Fruit fly (Drosophila melanogaster) whole organism, embryonic: ENCODE measurements around the gene CG13063.
A peak's percentile ranks its signal among the peaks of the same experiment; 100 is the strongest.

Experiments
- Abd-B ChIP-seq: fragments of 200-800 bp; sonication (Bioruptor generic); optimal IDR thresholded peaks from 2 replicates; lab custom pipeline; 2018; ENCODE audit warnings: missing biosample characterization, mild to moderate bottlenecking, missing genetic modification characterization, moderate library complexity
- CG10321 ChIP-seq: fragments of 200-800 bp; sonication (Bioruptor generic); IDR thresholded peaks from 2 replicates; pipeline ENCODE4 v1.3.6; 2022; ENCODE audit warnings: missing biosample characterization, missing genetic modification characterization
- CG12155 ChIP-seq: fragments of 200-800 bp; sonication (Bioruptor generic); optimal IDR thresholded peaks from 3 replicates; lab custom pipeline; 2016; ENCODE audit warnings: missing biosample characterization, missing genetic modification characterization
- CG1233 ChIP-seq: fragments of 200-800 bp; sonication (Bioruptor generic); optimal IDR thresholded peaks from 4 replicates; lab custom pipeline; 2018; ENCODE audit warnings: missing biosample characterization, mild to moderate bottlenecking, missing genetic modification characterization
- CG12659 ChIP-seq: fragments of 200-800 bp; sonication (Bioruptor generic); optimal IDR thresholded peaks from 3 replicates; lab custom pipeline; 2017; ENCODE audit warnings: mild to moderate bottlenecking, missing biosample characterization, missing genetic modification reagents, missing genetic modification characterization
- CG13296 ChIP-seq: fragments of 200-800 bp; sonication (Bioruptor generic); optimal IDR thresholded peaks from 3 replicates; lab custom pipeline; 2018; ENCODE audit warnings: missing biosample characterization, mild to moderate bottlenecking, missing genetic modification characterization
- CG14441 ChIP-seq: fragments of 200-800 bp; sonication (Bioruptor generic); IDR thresholded peaks from 2 replicates; pipeline ENCODE4 v1.3.6; 2022; ENCODE audit warnings: missing biosample characterization, missing genetic modification characterization
- CG1602 ChIP-seq: fragments of 200-800 bp; sonication (Bioruptor generic); optimal IDR thresholded peaks from 3 replicates; lab custom pipeline; 2016; ENCODE audit warnings: missing biosample characterization, missing genetic modification characterization
- CG16813 ChIP-seq: fragments of 200-800 bp; sonication (Bioruptor generic); IDR thresholded peaks from 3 replicates; pipeline ENCODE4 v1.3.6; 2022; ENCODE audit warnings: missing biosample characterization, missing genetic modification characterization; ENCODE audit not compliant: partially characterized antibody
- CG18011 ChIP-seq: fragments of 200-800 bp; sonication (Bioruptor generic); optimal IDR thresholded peaks from 2 replicates; lab custom pipeline; 2017; ENCODE audit warnings: missing biosample characterization, missing genetic modification characterization, mild to moderate bottlenecking, moderate library complexity, missing genotype
- CG1832 ChIP-seq: fragments of 200-800 bp; sonication (Bioruptor generic); optimal IDR thresholded peaks from 2 replicates; lab custom pipeline; 2017; ENCODE audit warnings: missing biosample characterization, mild to moderate bottlenecking, missing genetic modification characterization, inconsistent platforms
- CG3163 ChIP-seq: fragments of 200-800 bp; sonication (Bioruptor generic); optimal IDR thresholded peaks from 3 replicates; lab custom pipeline; 2016; ENCODE audit warnings: missing biosample characterization, missing genetic modification characterization
- CG43689 ChIP-seq: fragments of 200-800 bp; sonication (Bioruptor generic); IDR thresholded peaks from 2 replicates; pipeline ENCODE4 v1.3.6; 2022; ENCODE audit warnings: missing biosample characterization, missing genetic modification characterization
- CG4730 ChIP-seq: fragments of 200-800 bp; sonication (Bioruptor generic); IDR thresholded peaks from 2 replicates; pipeline ENCODE4 v1.3.6; 2022; ENCODE audit warnings: missing biosample characterization, missing genetic modification characterization
- CG6654 ChIP-seq: fragments of 200-800 bp; sonication (Bioruptor generic); optimal IDR thresholded peaks from 2 replicates; lab custom pipeline; 2017; ENCODE audit warnings: missing biosample characterization, mild to moderate bottlenecking, missing genetic modification characterization
- CG6765 ChIP-seq: fragments of 200-800 bp; sonication (Bioruptor generic); optimal IDR thresholded peaks from 3 replicates; lab custom pipeline; 2017; ENCODE audit warnings: missing biosample characterization, mild to moderate bottlenecking, missing genetic modification characterization
- CG9932 ChIP-seq: fragments of 200-800 bp; sonication (Bioruptor generic); IDR thresholded peaks from 2 replicates; pipeline ENCODE4 v1.3.6; 2022; ENCODE audit warnings: missing biosample characterization, missing genetic modification characterization
- CoRest ChIP-seq: fragments of 200-800 bp; sonication (Bioruptor generic); optimal IDR thresholded peaks from 3 replicates; lab custom pipeline; 2018; ENCODE audit warnings: missing biosample characterization, mild to moderate bottlenecking, missing genetic modification characterization, moderate library complexity
- Dref ChIP-seq: fragments of 200-800 bp; sonication (Bioruptor generic); IDR thresholded peaks from 2 replicates; pipeline ENCODE4 v1.3.6; 2022; ENCODE audit warnings: missing biosample characterization, missing genetic modification characterization
- Eip74EF ChIP-seq, 2 experiments: fragments of 200-800 bp in 1 of 2; fragments of >200 bp in 1 of 2; sonication (Bioruptor generic) in 1 of 2; optimal IDR thresholded peaks; 2 replicates each; lab custom pipeline; 2017 to 2019; ENCODE audit warnings: missing biosample characterization in 2 of 2, missing genetic modification characterization in 2 of 2, mild to moderate bottlenecking in 1 of 2, moderate library complexity in 1 of 2
- Ets65A ChIP-seq: fragments of 200-800 bp; sonication (Bioruptor generic); peaks from one replicate; lab custom pipeline; 2016; ENCODE audit warnings: missing biosample characterization, missing genetic modification characterization
- Fer3 ChIP-seq: fragments of 200-800 bp; sonication (Bioruptor generic); optimal IDR thresholded peaks from 2 replicates; lab custom pipeline; 2018; ENCODE audit warnings: missing biosample characterization, mild to moderate bottlenecking, missing genetic modification characterization, moderate library complexity
- Gug ChIP-seq: fragments of 200-800 bp; sonication (Bioruptor generic); IDR thresholded peaks from 4 replicates; pipeline ENCODE4 v1.3.6; 2022; ENCODE audit warnings: missing biosample characterization, missing genetic modification characterization
- Hr3 ChIP-seq: fragments of 200-800 bp; sonication (Bioruptor generic); optimal IDR thresholded peaks from 3 replicates; lab custom pipeline; 2016; ENCODE audit warnings: missing biosample characterization, missing genetic modification characterization
- Nf-YA ChIP-seq: fragments of 200-800 bp; sonication (Bioruptor generic); IDR thresholded peaks from 2 replicates; pipeline ENCODE4 v1.3.6; 2022; ENCODE audit warnings: missing biosample characterization, missing genetic modification characterization
- NfI ChIP-seq: fragments of 200-800 bp; sonication (Bioruptor generic); optimal IDR thresholded peaks from 3 replicates; lab custom pipeline; 2018; ENCODE audit warnings: missing biosample characterization, mild to moderate bottlenecking, missing genetic modification characterization, moderate library complexity
- Oli ChIP-seq: fragments of 200-800 bp; sonication (Bioruptor generic); optimal IDR thresholded peaks from 2 replicates; lab custom pipeline; 2018; ENCODE audit warnings: missing biosample characterization, mild to moderate bottlenecking, missing genetic modification characterization, moderate library complexity
- PHDP ChIP-seq: fragments of 200-800 bp; sonication (Bioruptor generic); optimal IDR thresholded peaks from 3 replicates; lab custom pipeline; 2018; ENCODE audit warnings: missing biosample characterization, mild to moderate bottlenecking, missing genetic modification characterization, moderate library complexity
- Sox102F ChIP-seq: fragments of 200-800 bp; sonication (Bioruptor generic); optimal IDR thresholded peaks from 2 replicates; lab custom pipeline; 2018; ENCODE audit warnings: missing biosample characterization, mild to moderate bottlenecking, missing genetic modification characterization, moderate library complexity
- Xrp1 ChIP-seq: fragments of 200-800 bp; sonication (Bioruptor generic); IDR thresholded peaks from 2 replicates; pipeline ENCODE4 v1.3.6; 2022; ENCODE audit warnings: missing biosample characterization, missing genetic modification characterization
- ab ChIP-seq: fragments of 200-800 bp; sonication (Bioruptor generic); optimal IDR thresholded peaks from 2 replicates; lab custom pipeline; 2016; ENCODE audit warnings: missing biosample characterization, missing genetic modification characterization
- bab2 ChIP-seq: fragments of 200-800 bp; sonication (Bioruptor generic); optimal IDR thresholded peaks from 2 replicates; lab custom pipeline; 2016; ENCODE audit warnings: missing biosample characterization, missing genetic modification characterization
- bcd ChIP-seq: fragments of 200-800 bp; sonication (Bioruptor generic); optimal IDR thresholded peaks from 2 replicates; lab custom pipeline; 2017; ENCODE audit warnings: missing biosample characterization, mild to moderate bottlenecking, missing genetic modification characterization
- croc ChIP-seq: fragments of 200-800 bp; sonication (Bioruptor generic); conservative IDR thresholded peaks from 3 replicates; pipeline ENCODE4 v1.3.6; 2022; ENCODE audit warnings: missing biosample characterization, missing genetic modification characterization
- dysf ChIP-seq: fragments of 200-800 bp; sonication (Bioruptor generic); IDR thresholded peaks from 3 replicates; pipeline ENCODE4 v1.3.6; 2022; ENCODE audit warnings: missing biosample characterization, missing genetic modification characterization
- esg ChIP-seq: fragments of 200-800 bp; sonication (Bioruptor generic); conservative IDR thresholded peaks from 2 replicates; pipeline ENCODE4 v1.3.6; 2022; ENCODE audit warnings: missing biosample characterization, missing genetic modification characterization
- ewg ChIP-seq: fragments of 200-800 bp; sonication (Bioruptor generic); optimal IDR thresholded peaks from 3 replicates; lab custom pipeline; 2017; ENCODE audit warnings: mild to moderate bottlenecking, missing biosample characterization, missing genetic modification reagents, missing genetic modification characterization
- gro ChIP-seq: fragments of 200-800 bp; sonication (Bioruptor generic); optimal IDR thresholded peaks from 2 replicates; lab custom pipeline; 2016; ENCODE audit warnings: missing biosample characterization, missing genetic modification characterization
- hbn ChIP-seq: fragments of 200-800 bp; sonication (Bioruptor generic); IDR thresholded peaks from 2 replicates; pipeline ENCODE4 v1.3.6; 2022; ENCODE audit warnings: missing biosample characterization, missing genetic modification characterization; ENCODE audit not compliant: partially characterized antibody
- hth ChIP-seq: fragments of >200 bp; optimal IDR thresholded peaks from 2 replicates; lab custom pipeline; 2017; ENCODE audit warnings: inconsistent platforms
- inv ChIP-seq: fragments of 200-800 bp; sonication (Bioruptor generic); IDR thresholded peaks from 2 replicates; pipeline ENCODE4 v1.3.6; 2022; ENCODE audit warnings: missing biosample characterization, missing genetic modification characterization; ENCODE audit not compliant: partially characterized antibody
- mam ChIP-seq: fragments of 200-800 bp; sonication (Bioruptor generic); optimal IDR thresholded peaks from 3 replicates; lab custom pipeline; 2016; ENCODE audit warnings: missing biosample characterization, missing genetic modification characterization
- onecut ChIP-seq: fragments of 200-800 bp; sonication (Bioruptor generic); IDR thresholded peaks from 2 replicates; pipeline ENCODE4 v1.3.6; 2022; ENCODE audit warnings: missing biosample characterization, missing genetic modification characterization
- otp ChIP-seq: fragments of 200-800 bp; sonication (Bioruptor generic); IDR thresholded peaks from 3 replicates; pipeline ENCODE4, ENCODE4 v1.3.6; 2022; ENCODE audit warnings: missing biosample characterization, missing genetic modification characterization
- peb ChIP-seq: fragments of 200-800 bp; sonication (Bioruptor generic); IDR thresholded peaks from 2 replicates; pipeline ENCODE4 v1.3.6; 2022; ENCODE audit warnings: missing biosample characterization, missing genetic modification characterization
- seq ChIP-seq: fragments of 200-800 bp; sonication (Bioruptor generic); IDR thresholded peaks from 2 replicates; pipeline ENCODE4 v1.3.6; 2022; ENCODE audit warnings: missing biosample characterization, missing genetic modification characterization
- tap ChIP-seq: fragments of 200-800 bp; optimal IDR thresholded peaks from 3 replicates; lab custom pipeline; 2019; ENCODE audit warnings: missing biosample characterization, mild to moderate bottlenecking, missing genetic modification characterization, moderate library complexity
- ttk ChIP-seq: fragments of 200-800 bp; sonication (Bioruptor generic); IDR thresholded peaks from 2 replicates; pipeline ENCODE4 v2.1.2; 2022; ENCODE audit warnings: missing biosample characterization, missing genetic modification characterization
- zen2 ChIP-seq: fragments of 200-800 bp; sonication (Bioruptor generic); IDR thresholded peaks from 3 replicates; pipeline ENCODE4 v1.3.6; 2022; ENCODE audit warnings: missing biosample characterization, missing genetic modification characterization; ENCODE audit not compliant: partially characterized antibody
- zf30C ChIP-seq: fragments of 200-800 bp; sonication (Bioruptor generic); optimal IDR thresholded peaks from 3 replicates; lab custom pipeline; 2018; ENCODE audit warnings: missing biosample characterization, mild to moderate bottlenecking, missing genetic modification characterization
- zfh2 ChIP-seq: fragments of 200-800 bp; sonication (Bioruptor generic); optimal IDR thresholded peaks from 2 replicates; lab custom pipeline; 2016; ENCODE audit warnings: missing biosample characterization, missing genetic modification characterization

The CG13063 gene

DNA sequence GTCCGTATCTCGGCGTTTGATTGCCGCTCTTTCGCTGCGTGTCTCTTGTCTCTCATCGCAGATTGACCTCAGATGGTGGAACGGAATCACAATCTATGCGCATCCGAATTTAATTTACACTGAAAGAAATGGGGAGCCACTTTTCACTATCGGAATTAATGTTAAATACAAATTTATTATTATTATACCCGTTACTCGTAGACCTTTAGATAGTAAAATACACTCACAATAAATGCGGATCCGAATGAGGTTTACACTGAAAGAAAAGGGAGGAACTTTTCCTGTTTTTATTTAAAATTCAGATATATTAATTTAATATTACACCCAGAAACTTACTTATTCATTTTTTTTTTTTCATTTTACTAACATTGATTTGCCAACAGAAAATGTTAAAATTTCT is 17.3 kb upstream of the CG13063 start (continued):
- TF ChIP-seq CG13296 (GFP tag; lab: Kevin White, UChicago) (peak; percentile 39), ewg (GFP tag; lab: Kevin White, UChicago) (no peak), peb (GFP tag; lab: Robert Waterston, UW) (no peak), Sox102F (peak; percentile 31), tap (tag; lab: Kevin White, UChicago) (peak; percentile 5), ab (no peak), bab2 (GFP tag; lab: Kevin White, UChicago) (no peak), esg (GFP tag; lab: Robert Waterston, UW) (peak; percentile 64; the same call in 1 of the 2 replicates), croc (GFP tag; lab: Robert Waterston, UW) (no peak), ttk (0 out of 2 replicates have a peak, but pooled peaks have one; percentile 11), CG4730 (GFP tag; lab: Robert Waterston, UW) (peak; percentile 50; the same call in 1 of the 2 replicates), hbn (no peak), seq (GFP tag; lab: Robert Waterston, UW) (peak; percentile 73), CG14441 (GFP tag; lab: Robert Waterston, UW) (peak; percentile 33; the same call in 1 of the 2 replicates), otp (GFP tag; lab: Robert Waterston, UW) (no peak), zf30C (GFP tag; lab: Kevin White, UChicago) (no peak), CG1233 (no peak), Xrp1 (no peak), mam (GFP tag; lab: Kevin White, UChicago) (no peak), PHDP (tag; lab: Kevin White, UChicago) (no peak), hth (lab: Kevin White, UChicago) (no peak), onecut (GFP tag; lab: Robert Waterston, UW) (0 out of 2 replicates have a peak, but pooled peaks have one; percentile 7), CG6765 (GFP tag; lab: Kevin White, UChicago) (no peak), NfI (GFP tag; lab: Kevin White, UChicago) (no peak), bcd (no peak), CG12155 (GFP tag; lab: Kevin White, UChicago) (peak; percentile 3), Dref (GFP tag; lab: Robert Waterston, UW) (no peak), Eip74EF (GFP tag; optimal IDR thresholded peaks at IDR 0.05; lab: Kevin White, UChicago) (no peak), Hr3 (peak; percentile 24), CG10321 (GFP tag; lab: Robert Waterston, UW) (0 out of 2 replicates have a peak, but pooled peaks have one; percentile 9), CG12659 (peak; percentile 19), CG9932 (no peak), CoRest (tag; lab: Kevin White, UChicago) (peak; percentile 20), Nf-YA (0 out of 2 replicates have a peak, but pooled peaks have one; percentile 20), gro (GFP tag; lab: Kevin White, UChicago) (no peak), CG3163 (GFP tag; lab: Kevin White, UChicago) (no peak), Oli (peak; percentile 61), Abd-B (no peak), Fer3 (tag; lab: Kevin White, UChicago) (no peak), CG6654 (GFP tag; lab: Kevin White, UChicago) (no peak), zfh2 (no peak), inv (GFP tag; lab: Robert Waterston, UW) (no peak), dysf (GFP tag; lab: Robert Waterston, UW) (peak; percentile 61; the same call in 2 of the 3 replicates), Ets65A (GFP tag; lab: Kevin White, UChicago) (no peak), Gug (GFP tag; lab: Robert Waterston, UW) (0 out of 4 replicates have a peak, but pooled peaks have one; percentile 13), CG16813 (no peak), CG1832 (no peak), CG1602 (GFP tag; lab: Kevin White, UChicago) (no peak), zen2 (GFP tag; lab: Robert Waterston, UW) (no peak), CG43689 (GFP tag; lab: Robert Waterston, UW) (no peak), CG18011 (GFP tag; lab: Kevin White, UChicago) (no peak)
